Fruit fly (Drosophila melanogaster) whole organism, adult: ENCODE results near the gene rho-5.

Experiments used
- CG12768 ChIP-seq: fragments of 200-800 bp; sonication (Bioruptor generic); optimal IDR thresholded peaks from 2 replicates; lab custom pipeline; 2017; ENCODE audit warnings: missing biosample characterization, missing genetic modification characterization, mild to moderate bottlenecking, moderate library complexity, missing genetic modification reagents
- CG14711 ChIP-seq: fragments of 200-800 bp; sonication (Bioruptor generic); optimal IDR thresholded peaks from 2 replicates; lab custom pipeline; 2018; ENCODE audit warnings: missing biosample characterization, mild to moderate bottlenecking, missing genetic modification characterization, moderate library complexity
- CG1620 ChIP-seq: fragments of 200-800 bp; sonication (Bioruptor generic); optimal IDR thresholded peaks from 2 replicates; lab custom pipeline; 2016; ENCODE audit warnings: missing biosample characterization, missing genetic modification characterization
- CG33017 ChIP-seq: fragments of 200-800 bp; sonication (Bioruptor generic); optimal IDR thresholded peaks from 2 replicates; lab custom pipeline; 2018; ENCODE audit warnings: missing biosample characterization, mild to moderate bottlenecking, missing genetic modification characterization, moderate library complexity
- CG5204 ChIP-seq: fragments of 200-800 bp; sonication (Bioruptor generic); optimal IDR thresholded peaks from 2 replicates; lab custom pipeline; 2016; ENCODE audit warnings: missing biosample characterization, missing genetic modification characterization
- CG7045 ChIP-seq: fragments of 200-800 bp; sonication (Bioruptor generic); optimal IDR thresholded peaks from 2 replicates; lab custom pipeline; 2017; ENCODE audit warnings: missing biosample characterization, mild to moderate bottlenecking, missing genetic modification characterization
- CG7101 ChIP-seq: fragments of 200-800 bp; sonication (Bioruptor generic); optimal IDR thresholded peaks from 2 replicates; lab custom pipeline; 2018; ENCODE audit warnings: missing biosample characterization, mild to moderate bottlenecking, missing genetic modification characterization, moderate library complexity
- Clk ChIP-seq: fragments of 200-800 bp; sonication (Bioruptor generic); optimal IDR thresholded peaks from 2 replicates; lab custom pipeline; 2017; ENCODE audit warnings: missing biosample characterization, missing genetic modification characterization
- Hr96 ChIP-seq: fragments of 200-800 bp; sonication (Bioruptor generic); optimal IDR thresholded peaks from 2 replicates; lab custom pipeline; 2016; ENCODE audit warnings: missing biosample characterization, missing genetic modification characterization
- Mnt ChIP-seq: fragments of 200-800 bp; sonication (Bioruptor generic); optimal IDR thresholded peaks from 2 replicates; lab custom pipeline; 2016; ENCODE audit warnings: missing biosample characterization, mild to moderate bottlenecking, missing genetic modification characterization
- cnc ChIP-seq, 2 experiments: fragments of >200 bp; optimal IDR thresholded peaks; 2 replicates each; lab custom pipeline; 2017
- ovo ChIP-seq: fragments of 200-800 bp; sonication (Bioruptor generic); optimal IDR thresholded peaks from 2 replicates; lab custom pipeline; 2016; ENCODE audit warnings: missing biosample characterization, missing genetic modification characterization
- toe ChIP-seq: fragments of 200-800 bp; sonication (Bioruptor generic); optimal IDR thresholded peaks from 2 replicates; lab custom pipeline; 2016; ENCODE audit warnings: missing biosample characterization, missing genetic modification characterization

DNA sequence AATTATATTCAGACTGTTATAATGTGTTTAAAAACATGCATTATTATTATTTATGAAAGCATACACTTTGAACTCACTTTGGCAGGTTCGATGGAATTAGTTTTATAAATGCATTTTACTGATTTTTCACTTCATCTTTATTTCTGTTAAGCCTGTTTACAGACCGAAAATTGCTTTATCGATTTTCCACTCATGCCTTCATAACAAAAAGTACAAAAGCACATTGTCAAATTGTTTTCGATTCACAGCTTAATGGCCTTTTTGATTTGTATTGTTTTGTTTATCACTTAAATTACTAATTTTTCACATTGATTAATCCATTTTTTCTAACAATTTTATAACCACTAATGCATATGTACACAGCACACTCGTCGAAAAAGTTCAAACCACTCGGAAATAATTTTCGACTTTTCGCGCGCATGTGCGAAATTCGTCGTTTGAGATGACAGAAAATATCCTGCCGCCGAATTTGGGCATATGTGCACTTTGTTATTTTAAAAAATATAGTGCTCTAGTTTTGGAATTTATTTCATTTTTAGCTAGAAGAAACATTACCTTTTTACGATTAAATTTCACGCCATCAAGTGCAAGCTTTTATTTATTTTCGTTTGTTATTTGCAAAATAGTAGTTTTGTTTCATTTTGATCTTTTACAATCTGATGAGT, at the start of gene rho-5:
- TF ChIP-seq toe (GFP tag; lab: Kevin White, UChicago), result no peak
- TF ChIP-seq CG14711 (tag; lab: Kevin White, UChicago), result no peak
- TF ChIP-seq Mnt (GFP tag; lab: Kevin White, UChicago), result no peak
- no peak for TF ChIP-seq CG12768
- no peak for TF ChIP-seq CG5204
- no peak for TF ChIP-seq CG1620 (GFP tag; lab: Kevin White, UChicago)
- no peak for TF ChIP-seq Hr96 (GFP tag; lab: Kevin White, UChicago)
- no peak for TF ChIP-seq Clk
- TF ChIP-seq CG7045 (GFP tag; lab: Kevin White, UChicago), result no peak
- TF ChIP-seq CG33017 (tag; lab: Kevin White, UChicago), result no peak
- TF ChIP-seq ovo (GFP tag; lab: Kevin White, UChicago), result no peak
- TF ChIP-seq CG7101 (tag; lab: Kevin White, UChicago), result no peak
- TF ChIP-seq cnc (optimal IDR thresholded peaks at IDR 0.05; lab: Kevin White, UChicago), result no peak
